Worm (Caenorhabditis elegans): Measurements from ENCODE around the gene srd-5.

- no peak for TF ChIP-seq F13C5.2 (tag; optimal IDR thresholded peaks at IDR 0.05)
- no peak for TF ChIP-seq hnd-1 (tag; optimal IDR thresholded peaks at IDR 0.05)
- no peak for TF ChIP-seq tbx-11 (GFP tag; IDR thresholded peaks at IDR 0.05)
- no peak for TF ChIP-seq hmg-4 (GFP tag; optimal IDR thresholded peaks at IDR 0.05)
- no peak for TF ChIP-seq sea-1 (GFP tag; conservative IDR thresholded peaks at IDR 0.05)
- TF ChIP-seq B0310.2 (tag; optimal IDR thresholded peaks at IDR 0.05): no peak
- no peak for TF ChIP-seq ets-7 (tag; optimal IDR thresholded peaks at IDR 0.05)
- no peak for TF ChIP-seq aly-1 (tag; optimal IDR thresholded peaks at IDR 0.05)
- TF ChIP-seq hmbx-1 (tag; optimal IDR thresholded peaks at IDR 0.05): no peak
These were observed 32.3 kb upstream of the srd-5 start for ce11 chrIV:5706603-5707002.
